Worm (Caenorhabditis elegans): Measurements from ENCODE around the gene C34F6.7.

DNA sequence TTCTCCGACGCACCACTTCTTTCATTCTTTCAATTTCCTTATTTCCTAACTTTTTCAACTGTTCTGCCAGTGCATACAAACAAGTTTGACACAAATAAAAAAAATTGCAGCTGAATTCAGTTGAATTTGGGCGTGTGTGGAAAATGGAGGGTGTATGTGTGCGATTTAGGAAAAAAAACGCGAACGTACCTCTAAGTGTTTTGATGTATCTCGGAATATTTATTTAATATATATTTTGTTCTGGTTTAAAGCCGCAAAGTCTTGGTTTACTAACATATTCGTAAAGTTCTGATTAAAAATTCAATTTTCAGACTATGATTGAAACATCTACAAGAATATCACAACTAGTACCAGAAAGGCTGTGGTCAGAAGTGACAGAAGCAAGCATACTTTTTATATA, 29.8 kb downstream of the C34F6.7 start, which contains the start of gene gnrr-7:
- no peak for TF ChIP-seq F13H6.1 (tag; optimal IDR thresholded peaks at IDR 0.05)
- no peak for TF ChIP-seq lsy-2 (tag; optimal IDR thresholded peaks at IDR 0.05)
- no peak for TF ChIP-seq fos-1 (tag; optimal IDR thresholded peaks at IDR 0.05)
- no peak for TF ChIP-seq snpc-4 (tag; optimal IDR thresholded peaks at IDR 0.05)
- no peak for TF ChIP-seq nhr-6 (tag; optimal IDR thresholded peaks at IDR 0.05)
- TF ChIP-seq zag-1 (tag; optimal IDR thresholded peaks at IDR 0.05) = no peak
- TF ChIP-seq egl-27 (tag; optimal IDR thresholded peaks at IDR 0.05) = no peak
- TF ChIP-seq ceh-82 (tag; optimal IDR thresholded peaks at IDR 0.05) = no peak
- no peak for TF ChIP-seq unc-39 (tag; optimal IDR thresholded peaks at IDR 0.05)
- TF ChIP-seq nhr-11 (tag; optimal IDR thresholded peaks at IDR 0.05) = no peak
- no peak for TF ChIP-seq nhr-23 (tag; optimal IDR thresholded peaks at IDR 0.05)
- no peak for TF ChIP-seq ama-1 (optimal IDR thresholded peaks at IDR 0.05)

All from whole organism, L2 larva.